Fruit fly (Drosophila melanogaster): ENCODE measurements around the gene CG11403.
A peak's percentile ranks its signal among the peaks of the same experiment; 100 is the strongest.

Gene CG11403

dm6 chrX:1234817-1235617, 4.7 kb downstream of the CG11403 start (continued):
- TF ChIP-seq Fer2 (tag; optimal IDR thresholded peaks at IDR 0.05) (peak; percentile 44), repo (GFP tag; optimal IDR thresholded peaks at IDR 0.05) (no peak), CG3163 (GFP tag; optimal IDR thresholded peaks at IDR 0.05) (peak; percentile 52), CG14710 (tag; optimal IDR thresholded peaks at IDR 0.05) (peak; percentile 81), CG4404 (GFP tag; IDR thresholded peaks at IDR 0.05) (peak; percentile 80), insv (GFP tag; optimal IDR thresholded peaks at IDR 0.05) (peak; percentile 3 to 17), lmd (GFP tag; IDR thresholded peaks at IDR 0.05) (peak; percentile 80), CG4424 (GFP tag; optimal IDR thresholded peaks at IDR 0.05) (peak; percentile 47), ap (GFP tag; IDR thresholded peaks at IDR 0.05) (peak; percentile 58), CG3726 (GFP tag; IDR thresholded peaks at IDR 0.05) (peak; percentile 77; the same call in 2 of the 3 replicates), ken (GFP tag; IDR thresholded peaks at IDR 0.05) (peak; percentile 82), CG4328 (GFP tag; optimal IDR thresholded peaks at IDR 0.05) (peak; percentile 65), GATAe (GFP tag; conservative IDR thresholded peaks at IDR 0.05) (no peak), Mrtf (GFP tag; IDR thresholded peaks at IDR 0.05) (peak; percentile 74), CG7372 (GFP tag; IDR thresholded peaks at IDR 0.05) (no peak; the same call in 1 of the 2 replicates), pho (GFP tag; optimal IDR thresholded peaks at IDR 0.05) (peak; percentile 59), CG9215 (GFP tag; IDR thresholded peaks at IDR 0.05) (peak; percentile 64), CG11723 (GFP tag; optimal IDR thresholded peaks at IDR 0.05) (peak; percentile 66), CG8281 (tag; optimal IDR thresholded peaks at IDR 0.05) (peak; percentile 63), CG12299 (tag; optimal IDR thresholded peaks at IDR 0.05) (peak; percentile 70), nau (GFP tag; optimal IDR thresholded peaks at IDR 0.05) (peak; percentile 68), ci (GFP tag; IDR thresholded peaks at IDR 0.05) (peak; percentile 91), CG17612 (GFP tag; IDR thresholded peaks at IDR 0.05) (peak; percentile 55; the same call in 1 of the 2 replicates), ash1 (GFP tag; optimal IDR thresholded peaks at IDR 0.05) (no peak), Sox100B (GFP tag; optimal IDR thresholded peaks at IDR 0.05) (peak; percentile 77), Doc2 (GFP tag; IDR thresholded peaks at IDR 0.05) (0 out of 2 replicates have a peak, but pooled peaks have one; percentile 46), tna (GFP tag; IDR thresholded peaks at IDR 0.05; ENCODE audit: partially characterized antibody) (no peak), CG10147 (GFP tag; optimal IDR thresholded peaks at IDR 0.05) (peak; percentile 77), CG10654 (GFP tag; optimal IDR thresholded peaks at IDR 0.05) (peak; percentile 57), lbe (GFP tag; optimal IDR thresholded peaks at IDR 0.05) (peak; percentile 35), al (GFP tag; IDR thresholded peaks at IDR 0.05) (peak; percentile 67), CG8944 (GFP tag; optimal IDR thresholded peaks at IDR 0.05) (peak; percentile 58), bsh (GFP tag; optimal IDR thresholded peaks at IDR 0.05) (peak; percentile 43 to 87), Bgb (GFP tag; IDR thresholded peaks at IDR 0.05; ENCODE audit: partially characterized antibody) (no peak), Deaf1 (tag; optimal IDR thresholded peaks at IDR 0.05) (peak; percentile 33), CrebB (tag; optimal IDR thresholded peaks at IDR 0.05) (peak; percentile 39), CG3407 (GFP tag; optimal IDR thresholded peaks at IDR 0.05) (peak; percentile 75), prd (optimal IDR thresholded peaks at IDR 0.05) (no peak), prd (GFP tag; IDR thresholded peaks at IDR 0.05) (peak; percentile 90), Dll (GFP tag; IDR thresholded peaks at IDR 0.05; ENCODE audit: partially characterized antibody) (peak; percentile 66; the same call in 3 of the 4 replicates), dmrt99B (tag; optimal IDR thresholded peaks at IDR 0.05) (peak; percentile 83), CG1233 (GFP tag; optimal IDR thresholded peaks at IDR 0.05) (peak; percentile 66), lov (optimal IDR thresholded peaks at IDR 0.05) (no peak), lov (GFP tag; IDR thresholded peaks at IDR 0.05) (peak; percentile 85), schlank (tag; optimal IDR thresholded peaks at IDR 0.05) (peak; percentile 39), Rx (GFP tag; IDR thresholded peaks at IDR 0.05) (peak; percentile 78), CG33557 (GFP tag; optimal IDR thresholded peaks at IDR 0.05) (peak; percentile 76), gro (GFP tag; optimal IDR thresholded peaks at IDR 0.05) (peak; percentile 48), bowl (GFP tag; IDR thresholded peaks at IDR 0.05) (0 out of 2 replicates have a peak, but pooled peaks have one; percentile 22), hth (optimal IDR thresholded peaks at IDR 0.05) (no peak)
